Fruit fly (Drosophila melanogaster): ENCODE measurements around the gene Atx2.

- TF ChIP-seq CG8478 (optimal IDR thresholded peaks at IDR 0.05) (no peak), CTCF (optimal IDR thresholded peaks at IDR 0.05) (no peak)
These were observed 43.3 kb downstream of the Atx2 start for dm6 chr3R:15451344-15452107.

Measured in S2 (cell line).